Worm (Caenorhabditis elegans): ENCODE results near the gene acox-1.6.

Gene acox-1.6

DNA sequence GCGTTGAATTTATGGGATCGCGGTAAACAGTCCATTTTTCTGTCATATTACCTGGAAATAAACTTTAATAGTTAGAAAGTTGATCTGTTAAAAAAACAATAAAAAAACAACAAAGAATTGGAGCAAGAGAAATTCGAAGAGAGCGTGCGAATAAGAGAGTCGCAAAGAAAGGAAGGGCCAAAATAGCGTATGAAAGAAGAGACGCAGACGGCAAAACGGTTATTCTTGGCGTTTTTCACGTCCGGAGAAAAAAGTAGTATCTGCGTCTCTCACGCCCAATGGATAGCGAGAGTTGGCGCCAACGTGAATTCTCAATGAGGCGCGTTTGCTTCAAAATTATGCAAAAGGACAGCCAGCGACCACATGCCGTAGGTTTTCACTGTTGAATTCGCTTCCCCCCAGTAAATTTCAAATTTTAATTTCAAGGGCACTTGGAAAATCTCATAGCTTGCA is 22.2 kb upstream of the acox-1.6 start, which contains the start of gene F53H4.6:
Gene F53H4.6 (minus strand): TSS at position 51 of the 453 bp plus-strand sequence.
- TF ChIP-seq nfya-1 (tag; optimal IDR thresholded peaks at IDR 0.05), result peak; percentile 38
- no peak for TF ChIP-seq ttx-3 (tag; optimal IDR thresholded peaks at IDR 0.05)
- peak; percentile 4 for TF ChIP-seq pax-1 (tag; optimal IDR thresholded peaks at IDR 0.05)
- TF ChIP-seq ceh-6 (GFP tag; optimal IDR thresholded peaks at IDR 0.05), result no peak
- TF ChIP-seq pqm-1 (tag; optimal IDR thresholded peaks at IDR 0.05), result no peak
- no peak for TF ChIP-seq ceh-2 (tag; optimal IDR thresholded peaks at IDR 0.05)
- no peak for TF ChIP-seq rnt-1 (tag; optimal IDR thresholded peaks at IDR 0.05)
- TF ChIP-seq unc-42 (tag; optimal IDR thresholded peaks at IDR 0.05), result peak; percentile 11
- TF ChIP-seq tbx-2 (tag; optimal IDR thresholded peaks at IDR 0.05), result no peak
- TF ChIP-seq ceh-31 (tag; optimal IDR thresholded peaks at IDR 0.05), result peak; percentile 24
- no peak for TF ChIP-seq lim-6 (tag; optimal IDR thresholded peaks at IDR 0.05)
- no peak for TF ChIP-seq ztf-16 (tag; optimal IDR thresholded peaks at IDR 0.05)
- peak; percentile 23 for TF ChIP-seq ref-2 (tag; optimal IDR thresholded peaks at IDR 0.05)

DNA sequence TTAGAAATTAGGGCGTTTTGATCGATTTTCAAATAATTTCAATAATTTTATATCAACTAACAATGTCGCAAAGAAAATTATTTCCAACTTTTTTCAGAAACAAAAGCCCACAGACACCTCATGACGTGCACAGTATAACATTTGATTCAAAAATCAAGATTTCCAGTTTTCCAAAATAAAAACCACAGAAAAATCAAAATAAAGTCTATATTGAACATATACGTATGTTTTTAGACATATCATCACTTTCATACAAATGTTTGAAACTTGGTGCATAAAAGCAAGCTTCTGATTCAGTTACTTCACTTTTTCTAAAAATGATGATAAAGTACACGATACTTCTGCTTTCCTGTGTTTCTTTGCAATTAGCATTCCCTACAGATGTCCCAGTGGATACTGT is 18.5 kb upstream of the acox-1.6 start, which contains the start of gene F53H4.2:
Gene F53H4.2 (plus strand): TSS at position 301 of the 400 bp plus-strand sequence.
- TF ChIP-seq hlh-8 (tag; optimal IDR thresholded peaks at IDR 0.05) (no peak), ceh-30 (tag; optimal IDR thresholded peaks at IDR 0.05) (no peak), lin-11 (tag; optimal IDR thresholded peaks at IDR 0.05) (no peak), K09A11.1 (tag; optimal IDR thresholded peaks at IDR 0.05; ENCODE audit: insufficient read depth) (no peak), unc-86 (tag; optimal IDR thresholded peaks at IDR 0.05) (no peak), unc-42 (tag; optimal IDR thresholded peaks at IDR 0.05) (no peak), ceh-48 (tag; optimal IDR thresholded peaks at IDR 0.05) (no peak), tbx-2 (tag; optimal IDR thresholded peaks at IDR 0.05) (no peak)

DNA sequence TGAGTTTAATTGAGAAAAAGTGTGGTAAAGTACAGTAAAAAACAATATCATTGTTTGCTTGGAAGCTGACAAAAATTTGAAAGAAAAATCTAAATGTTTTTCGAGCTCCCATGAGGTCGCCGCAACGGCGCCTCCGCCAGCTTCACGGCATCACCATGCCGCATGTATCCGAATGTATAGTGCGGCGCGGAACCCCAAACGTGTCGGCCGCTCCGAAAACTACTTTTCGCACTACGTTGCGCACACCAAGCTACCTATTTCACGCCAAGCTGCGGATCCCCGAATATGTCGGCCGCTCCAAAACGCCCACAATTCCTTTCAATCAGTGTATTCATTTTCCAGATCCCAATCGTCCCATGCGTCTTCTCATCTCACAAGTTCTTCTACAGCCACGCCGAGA is 12.7 kb upstream of the acox-1.6 start:
- TF ChIP-seq sox-4 (tag; optimal IDR thresholded peaks at IDR 0.05) (no peak), unc-55 (GFP tag; optimal IDR thresholded peaks at IDR 0.05) (no peak), hlh-13 (GFP tag; optimal IDR thresholded peaks at IDR 0.05) (no peak), ceh-45 (GFP tag; IDR thresholded peaks at IDR 0.05) (no peak), sdc-2 (tag; optimal IDR thresholded peaks at IDR 0.05) (no peak), K02D7.2 (tag; optimal IDR thresholded peaks at IDR 0.05) (no peak), tbx-7 (tag; optimal IDR thresholded peaks at IDR 0.05) (no peak), ttx-3 (tag; optimal IDR thresholded peaks at IDR 0.05) (no peak), che-1 (tag; optimal IDR thresholded peaks at IDR 0.05) (no peak), ama-1 (optimal IDR thresholded peaks at IDR 0.05) (no peak), C38D4.7 (GFP tag; optimal IDR thresholded peaks at IDR 0.05) (no peak), dmd-4 (tag; optimal IDR thresholded peaks at IDR 0.05; ENCODE audit: borderline replicate concordance) (no peak), madf-2 (tag; optimal IDR thresholded peaks at IDR 0.05) (no peak), ceh-24 (tag; optimal IDR thresholded peaks at IDR 0.05) (no peak), unc-86 (tag; optimal IDR thresholded peaks at IDR 0.05) (no peak)

DNA sequence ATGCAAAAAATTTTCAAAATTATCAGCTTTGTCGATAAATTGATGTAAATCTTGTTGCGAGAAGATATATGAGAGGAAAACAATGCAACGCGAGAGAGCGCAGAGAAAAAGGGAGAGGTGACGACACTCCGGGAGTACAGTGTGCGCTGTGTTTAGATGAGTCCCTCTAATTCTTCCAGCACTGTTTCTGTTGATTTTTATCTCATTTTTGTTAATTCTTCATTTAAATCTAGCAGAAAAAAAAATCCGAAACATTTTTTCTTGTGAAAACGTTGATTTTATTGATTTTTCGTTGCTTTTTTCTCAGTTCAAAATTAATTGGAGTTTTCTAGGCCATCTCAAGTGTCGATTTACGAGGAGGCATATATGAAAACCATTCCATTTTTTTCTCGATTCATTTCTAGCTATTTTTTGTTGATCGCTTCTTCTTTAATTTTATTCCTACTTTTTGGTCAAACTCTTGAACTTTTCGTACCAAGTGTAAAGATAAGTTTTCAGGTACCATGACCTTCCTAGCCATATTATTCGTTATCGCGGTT is 11.1 kb upstream of the acox-1.6 start, which contains the start of gene acl-1:
Gene acl-1 (plus strand): TSS at position 489 of the 539 bp plus-strand sequence.
- TF ChIP-seq hlh-15 (tag; optimal IDR thresholded peaks at IDR 0.05) (no peak), rnt-1 (tag; optimal IDR thresholded peaks at IDR 0.05) (peak; percentile 80), nhr-232 (tag; optimal IDR thresholded peaks at IDR 0.05) (no peak), ceh-18 (tag; optimal IDR thresholded peaks at IDR 0.05) (peak; percentile 65), lim-6 (tag; optimal IDR thresholded peaks at IDR 0.05) (peak; percentile 6), sdc-2 (tag; optimal IDR thresholded peaks at IDR 0.05) (peak; percentile 77), sox-2 (GFP tag; IDR thresholded peaks at IDR 0.05) (no peak), C08G9.2 (tag; optimal IDR thresholded peaks at IDR 0.05) (peak; percentile 85), sox-4 (tag; optimal IDR thresholded peaks at IDR 0.05) (no peak), ref-2 (tag; optimal IDR thresholded peaks at IDR 0.05) (peak; percentile 65), ets-4 (tag; optimal IDR thresholded peaks at IDR 0.05) (peak; percentile 74), pha-4 (tag; optimal IDR thresholded peaks at IDR 0.05) (no peak), nfya-1 (tag; optimal IDR thresholded peaks at IDR 0.05) (peak; percentile 49), unc-55 (GFP tag; optimal IDR thresholded peaks at IDR 0.05) (no peak), F13H6.1 (tag; optimal IDR thresholded peaks at IDR 0.05) (peak; percentile 44), ceh-14 (tag; optimal IDR thresholded peaks at IDR 0.05) (peak; percentile 47), ceh-31 (tag; optimal IDR thresholded peaks at IDR 0.05) (peak; percentile 95), T23F11.4 (GFP tag; optimal IDR thresholded peaks at IDR 0.05) (no peak), pag-3 (tag; optimal IDR thresholded peaks at IDR 0.05; ENCODE audit: borderline replicate concordance) (no peak), tbx-7 (tag; optimal IDR thresholded peaks at IDR 0.05) (peak; percentile 72), ceh-19 (GFP tag; optimal IDR thresholded peaks at IDR 0.05) (no peak), elt-2 (tag; optimal IDR thresholded peaks at IDR 0.05) (no peak), hlh-6 (tag; optimal IDR thresholded peaks at IDR 0.05) (no peak), hlh-13 (GFP tag; optimal IDR thresholded peaks at IDR 0.05) (no peak), unc-42 (tag; optimal IDR thresholded peaks at IDR 0.05) (peak; percentile 87), dmd-4 (tag; optimal IDR thresholded peaks at IDR 0.05; ENCODE audit: borderline replicate concordance) (no peak), ztf-16 (tag; optimal IDR thresholded peaks at IDR 0.05) (peak; percentile 28)

All from whole organism, late embryonic.